Fruit fly (Drosophila melanogaster): ENCODE results near the gene pon.

pon gene

dm6 chrX:4687778-4688399 lies 51.8 kb downstream of the pon start, which contains the start of gene ctp (continued):
- TF ChIP-seq BEAF-32 (GFP tag; optimal IDR thresholded peaks at IDR 0.05): peak; percentile 60
- TF ChIP-seq CG18476 (GFP tag; optimal IDR thresholded peaks at IDR 0.05): no peak
- TF ChIP-seq row (GFP tag; IDR thresholded peaks at IDR 0.05): peak; percentile 87
- no peak; the same call in none of the 2 replicates for TF ChIP-seq vvl (GFP tag; IDR thresholded peaks at IDR 0.05)
- peak; percentile 26 for TF ChIP-seq CG6254 (GFP tag; optimal IDR thresholded peaks at IDR 0.05)
- TF ChIP-seq Ssrp (tag; optimal IDR thresholded peaks at IDR 0.05): no peak
- TF ChIP-seq CG9876 (GFP tag; optimal IDR thresholded peaks at IDR 0.05): peak; percentile 29
- TF ChIP-seq org-1 (GFP tag; optimal IDR thresholded peaks at IDR 0.05): peak; percentile 13
- TF ChIP-seq sima (GFP tag; optimal IDR thresholded peaks at IDR 0.05): no peak
- peak; percentile 31 for TF ChIP-seq CG3281 (GFP tag; optimal IDR thresholded peaks at IDR 0.05)
- peak; percentile 53 for TF ChIP-seq cg (GFP tag; optimal IDR thresholded peaks at IDR 0.05)
- no peak for TF ChIP-seq ATbp (GFP tag; optimal IDR thresholded peaks at IDR 0.05)
- TF ChIP-seq CG12744 (GFP tag; optimal IDR thresholded peaks at IDR 0.05): no peak
- no peak for TF ChIP-seq run (tag; optimal IDR thresholded peaks at IDR 0.05)
- no peak; the same call in none of the 2 replicates for TF ChIP-seq tna (GFP tag; IDR thresholded peaks at IDR 0.05; ENCODE audit: partially characterized antibody)
- no peak for TF ChIP-seq jing (GFP tag; optimal IDR thresholded peaks at IDR 0.05)
- no peak for TF ChIP-seq CG4328 (GFP tag; optimal IDR thresholded peaks at IDR 0.05)
- TF ChIP-seq CG9609 (GFP tag; optimal IDR thresholded peaks at IDR 0.05): peak; percentile 56
- no peak for TF ChIP-seq CG1529 (GFP tag; optimal IDR thresholded peaks at IDR 0.05)

All from whole organism, embryonic.